Fruit fly (Drosophila melanogaster) whole organism, embryonic: Measurements from ENCODE around the gene Sem1.

Experiments used
- Awh ChIP-seq: fragments of 200-800 bp; sonication (Bioruptor generic); IDR thresholded peaks from 2 replicates; pipeline ENCODE4, ENCODE4 v1.3.6; 2022; ENCODE audit warnings: missing biosample characterization, missing genetic modification characterization
- Bdp1 ChIP-seq: fragments of 200-800 bp; sonication (Bioruptor generic); optimal IDR thresholded peaks from 3 replicates; lab custom pipeline; 2016; ENCODE audit warnings: missing biosample characterization, missing genetic modification characterization
- CG1024 ChIP-seq: fragments of 200-800 bp; sonication (Bioruptor generic); IDR thresholded peaks from 2 replicates; pipeline ENCODE4 v1.3.6; 2022; ENCODE audit warnings: missing biosample characterization, missing genetic modification characterization
- CG10462 ChIP-seq: fragments of 200-800 bp; sonication (Bioruptor generic); optimal IDR thresholded peaks from 2 replicates; lab custom pipeline; 2016; ENCODE audit warnings: missing biosample characterization, missing genetic modification characterization
- CG10543 ChIP-seq: fragments of 200-800 bp; sonication (Bioruptor generic); optimal IDR thresholded peaks from 3 replicates; lab custom pipeline; 2017; ENCODE audit warnings: missing biosample characterization, mild to moderate bottlenecking, missing genetic modification characterization, moderate library complexity
- CG10565 ChIP-seq: fragments of 200-800 bp; sonication (Bioruptor generic); optimal IDR thresholded peaks from 3 replicates; lab custom pipeline; 2016; ENCODE audit warnings: missing biosample characterization, mild to moderate bottlenecking, missing genetic modification characterization
- CG14014 ChIP-seq: fragments of 200-800 bp; sonication (Bioruptor generic); IDR thresholded peaks from 2 replicates; pipeline ENCODE4 v1.3.6; 2022; ENCODE audit warnings: missing biosample characterization, missing genetic modification characterization
- CG14965 ChIP-seq: fragments of 200-800 bp; sonication (Bioruptor generic); optimal IDR thresholded peaks from 2 replicates; lab custom pipeline; 2016; ENCODE audit warnings: missing biosample characterization, missing genetic modification characterization, borderline replicate concordance
- CG15601 ChIP-seq: fragments of 200-800 bp; sonication (Bioruptor generic); optimal IDR thresholded peaks from 3 replicates; lab custom pipeline; 2019; ENCODE audit warnings: missing biosample characterization, mild to moderate bottlenecking, missing genetic modification characterization, moderate library complexity
- CG1602 ChIP-seq: fragments of 200-800 bp; sonication (Bioruptor generic); optimal IDR thresholded peaks from 3 replicates; lab custom pipeline; 2016; ENCODE audit warnings: missing biosample characterization, missing genetic modification characterization
- CG17802 ChIP-seq: fragments of 200-800 bp; sonication (Bioruptor generic); optimal IDR thresholded peaks from 2 replicates; lab custom pipeline; 2018; ENCODE audit warnings: missing biosample characterization, mild to moderate bottlenecking, missing genetic modification characterization, moderate library complexity
- CG17912 ChIP-seq: fragments of 200-800 bp; sonication (Bioruptor generic); optimal IDR thresholded peaks from 2 replicates; lab custom pipeline; 2018; ENCODE audit warnings: missing biosample characterization, mild to moderate bottlenecking, missing genetic modification characterization
- CG18599 ChIP-seq: fragments of 200-800 bp; sonication (Bioruptor generic); optimal IDR thresholded peaks from 3 replicates; lab custom pipeline; 2017; ENCODE audit warnings: missing biosample characterization, missing genetic modification characterization, mild to moderate bottlenecking, moderate library complexity, missing genetic modification reagents
- CG18764 ChIP-seq: fragments of 200-800 bp; sonication (Bioruptor generic); optimal IDR thresholded peaks from 3 replicates; lab custom pipeline; 2016; ENCODE audit warnings: missing biosample characterization, missing genetic modification characterization
- CG2875 ChIP-seq: fragments of 200-800 bp; sonication (Bioruptor generic); optimal IDR thresholded peaks from 2 replicates; lab custom pipeline; 2017; ENCODE audit warnings: missing biosample characterization, mild to moderate bottlenecking, missing genetic modification characterization, missing genetic modification reagents
- CG30403 ChIP-seq: fragments of 200-800 bp; sonication (Bioruptor generic); optimal IDR thresholded peaks from 3 replicates; lab custom pipeline; 2016; ENCODE audit warnings: missing biosample characterization, missing genetic modification characterization
- CG33557 ChIP-seq: fragments of 200-800 bp; sonication (Bioruptor generic); optimal IDR thresholded peaks from 2 replicates; lab custom pipeline; 2019; ENCODE audit warnings: missing biosample characterization, mild to moderate bottlenecking, missing genetic modification characterization, moderate library complexity
- CG34376 ChIP-seq: fragments of 200-800 bp; sonication (Bioruptor generic); optimal IDR thresholded peaks from 2 replicates; lab custom pipeline; 2018; ENCODE audit warnings: missing biosample characterization, mild to moderate bottlenecking, missing genetic modification characterization
- CG3726 ChIP-seq: fragments of 200-800 bp; sonication (Bioruptor generic); IDR thresholded peaks from 3 replicates; pipeline ENCODE4, ENCODE4 v1.3.6; 2022; ENCODE audit warnings: missing biosample characterization, missing genetic modification characterization
- CG3847 ChIP-seq: fragments of 200-800 bp; sonication (Bioruptor generic); IDR thresholded peaks from 2 replicates; pipeline ENCODE4 v1.3.6; 2022; ENCODE audit warnings: missing biosample characterization, missing genetic modification characterization
- CG4617 ChIP-seq: fragments of 200-800 bp; sonication (Bioruptor generic); optimal IDR thresholded peaks from 3 replicates; lab custom pipeline; 2016; ENCODE audit warnings: missing biosample characterization, missing genetic modification characterization, borderline replicate concordance
- CG6765 ChIP-seq: fragments of 200-800 bp; sonication (Bioruptor generic); optimal IDR thresholded peaks from 3 replicates; lab custom pipeline; 2017; ENCODE audit warnings: missing biosample characterization, mild to moderate bottlenecking, missing genetic modification characterization
- CG9609 ChIP-seq: fragments of 200-800 bp; sonication (Bioruptor generic); optimal IDR thresholded peaks from 3 replicates; lab custom pipeline; 2016; ENCODE audit warnings: missing biosample characterization, missing genetic modification characterization
- CG9797 ChIP-seq: fragments of 200-800 bp; sonication (Bioruptor generic); optimal IDR thresholded peaks from 3 replicates; lab custom pipeline; 2018; ENCODE audit warnings: missing biosample characterization, mild to moderate bottlenecking, missing genetic modification characterization
- D19B ChIP-seq: fragments of 200-800 bp; sonication (Bioruptor generic); optimal IDR thresholded peaks from 2 replicates; lab custom pipeline; 2017; ENCODE audit warnings: missing biosample characterization, mild to moderate bottlenecking, missing genetic modification characterization
- ERR ChIP-seq: fragments of 200-800 bp; sonication (Bioruptor generic); optimal IDR thresholded peaks from 2 replicates; lab custom pipeline; 2016; ENCODE audit warnings: missing biosample characterization, missing genetic modification characterization
- Elba2 ChIP-seq: fragments of 200-800 bp; sonication (Bioruptor generic); optimal IDR thresholded peaks from 3 replicates; lab custom pipeline; 2016; ENCODE audit warnings: missing biosample characterization, missing genetic modification characterization
- HLH4C ChIP-seq: fragments of 200-800 bp; sonication (Bioruptor generic); IDR thresholded peaks from 3 replicates; pipeline ENCODE4 v1.3.6; 2022; ENCODE audit warnings: missing biosample characterization, missing genetic modification characterization; ENCODE audit not compliant: partially characterized antibody
- Hsf ChIP-seq: fragments of 200-800 bp; sonication (Bioruptor generic); optimal IDR thresholded peaks from 3 replicates; lab custom pipeline; 2016; ENCODE audit warnings: missing biosample characterization, missing genetic modification characterization
- MTF-1 ChIP-seq: fragments of 200-800 bp; sonication (Bioruptor generic); optimal IDR thresholded peaks from 2 replicates; lab custom pipeline; 2018; ENCODE audit warnings: missing biosample characterization, mild to moderate bottlenecking, missing genetic modification characterization, borderline replicate concordance
- Mad ChIP-seq: fragments of 200-800 bp; sonication (Bioruptor generic); optimal IDR thresholded peaks from 2 replicates; lab custom pipeline; 2016; ENCODE audit warnings: missing biosample characterization, missing genetic modification characterization
- Max ChIP-seq: fragments of 200-800 bp; sonication (Bioruptor generic); optimal IDR thresholded peaks from 2 replicates; lab custom pipeline; 2016; ENCODE audit warnings: missing biosample characterization, mild to moderate bottlenecking, missing genetic modification characterization
- ab ChIP-seq: fragments of 200-800 bp; sonication (Bioruptor generic); optimal IDR thresholded peaks from 2 replicates; lab custom pipeline; 2016; ENCODE audit warnings: missing biosample characterization, missing genetic modification characterization
- ase ChIP-seq: fragments of 200-800 bp; sonication (Bioruptor generic); IDR thresholded peaks from 3 replicates; pipeline ENCODE4 v1.3.6; 2022; ENCODE audit warnings: missing biosample characterization, missing genetic modification characterization
- bcd ChIP-seq: fragments of 200-800 bp; sonication (Bioruptor generic); optimal IDR thresholded peaks from 2 replicates; lab custom pipeline; 2017; ENCODE audit warnings: missing biosample characterization, mild to moderate bottlenecking, missing genetic modification characterization
- cad ChIP-seq: fragments of >200 bp; optimal IDR thresholded peaks from 2 replicates; lab custom pipeline; 2017; ENCODE audit warnings: missing biosample characterization, missing genetic modification characterization
- corto ChIP-seq: fragments of 200-800 bp; sonication (Bioruptor generic); optimal IDR thresholded peaks from 2 replicates; lab custom pipeline; 2016; ENCODE audit warnings: missing biosample characterization, mild to moderate bottlenecking, missing genetic modification characterization, moderate library complexity
- ham ChIP-seq: fragments of 200-800 bp; sonication (Bioruptor generic); IDR thresholded peaks from 2 replicates; pipeline ENCODE4 v1.3.6; 2022; ENCODE audit warnings: missing biosample characterization, missing genetic modification characterization
- ken ChIP-seq: fragments of 200-800 bp; sonication (Bioruptor generic); IDR thresholded peaks from 3 replicates; pipeline ENCODE4 v1.3.6; 2022; ENCODE audit warnings: missing biosample characterization, missing genetic modification characterization
- lmd ChIP-seq: fragments of 200-800 bp; sonication (Bioruptor generic); IDR thresholded peaks from 2 replicates; pipeline ENCODE4 v1.3.6; 2022; ENCODE audit warnings: missing biosample characterization, missing genetic modification characterization
- nerfin-2 ChIP-seq: fragments of 200-800 bp; sonication (Bioruptor generic); IDR thresholded peaks from 2 replicates; pipeline ENCODE4 v1.3.6; 2022; ENCODE audit warnings: missing biosample characterization, missing genetic modification characterization; ENCODE audit not compliant: partially characterized antibody
- oc ChIP-seq: fragments of 200-800 bp; sonication (Bioruptor generic); optimal IDR thresholded peaks from 2 replicates; lab custom pipeline; 2018; ENCODE audit warnings: missing biosample characterization, mild to moderate bottlenecking, missing genetic modification characterization, moderate library complexity
- pb ChIP-seq: fragments of 200-800 bp; sonication (Bioruptor generic); optimal IDR thresholded peaks from 3 replicates; lab custom pipeline; 2016; ENCODE audit warnings: missing biosample characterization, missing genetic modification characterization
- pita ChIP-seq: fragments of 200-800 bp; sonication (Bioruptor generic); optimal IDR thresholded peaks from 2 replicates; lab custom pipeline; 2017; ENCODE audit warnings: missing biosample characterization, mild to moderate bottlenecking, missing genetic modification characterization
- pnt ChIP-seq: fragments of 200-800 bp; sonication (Bioruptor generic); optimal IDR thresholded peaks from 3 replicates; lab custom pipeline; 2016; ENCODE audit warnings: missing biosample characterization, missing genetic modification characterization
- sima ChIP-seq: fragments of 200-800 bp; sonication (Bioruptor generic); optimal IDR thresholded peaks from 2 replicates; lab custom pipeline; 2016; ENCODE audit warnings: missing biosample characterization, missing genetic modification characterization
- stc ChIP-seq: fragments of 200-800 bp; sonication (Bioruptor generic); IDR thresholded peaks from 2 replicates; pipeline ENCODE4 v1.3.6; 2022; ENCODE audit warnings: missing biosample characterization, missing genetic modification characterization
- tio ChIP-seq: fragments of 200-800 bp; sonication (Bioruptor generic); optimal IDR thresholded peaks from 2 replicates; lab custom pipeline; 2017; ENCODE audit warnings: missing biosample characterization, missing genetic modification characterization, inconsistent platforms
- tll ChIP-seq, 2 experiments: fragments of 200-800 bp in 1 of 2; fragments of >200 bp in 1 of 2; sonication (Bioruptor generic) in 1 of 2; optimal IDR thresholded peaks; 2 replicates each; lab custom pipeline; 2017 to 2019; ENCODE audit warnings: missing biosample characterization in 2 of 2, missing genetic modification characterization in 2 of 2, mild to moderate bottlenecking in 1 of 2, moderate library complexity in 1 of 2

Sem1 gene

dm6 chr2L:7043039-7043905 lies 20.5 kb upstream of the Sem1 start (continued):
- TF ChIP-seq CG33557 (GFP tag; lab: Kevin White, UChicago): peak; percentile 87
- TF ChIP-seq lmd (GFP tag; lab: Robert Waterston, UW): no peak
- no peak for TF ChIP-seq pnt (GFP tag; lab: Kevin White, UChicago)
- no peak for TF ChIP-seq pb (GFP tag; lab: Kevin White, UChicago)
- no peak for TF ChIP-seq CG3847 (GFP tag; lab: Robert Waterston, UW)
- no peak for TF ChIP-seq CG34376 (GFP tag; lab: Kevin White, UChicago)
- TF ChIP-seq ham (GFP tag; lab: Robert Waterston, UW): no peak
- peak; percentile 76 for TF ChIP-seq CG2875 (GFP tag; lab: Kevin White, UChicago)
- peak; percentile 52; the same call in 2 of the 3 replicates for TF ChIP-seq ken
- TF ChIP-seq MTF-1 (GFP tag; lab: Kevin White, UChicago): peak; percentile 17
- no peak for TF ChIP-seq D19B (GFP tag; lab: Kevin White, UChicago)
- no peak for TF ChIP-seq nerfin-2 (GFP tag; lab: Robert Waterston, UW)
- TF ChIP-seq CG14965 (GFP tag; lab: Kevin White, UChicago): no peak
- peak; percentile 40 for TF ChIP-seq CG10462 (GFP tag; lab: Kevin White, UChicago)
- TF ChIP-seq CG1602 (GFP tag; lab: Kevin White, UChicago): no peak
- no peak for TF ChIP-seq pita
- TF ChIP-seq CG17912 (GFP tag; lab: Kevin White, UChicago): peak; percentile 66
- TF ChIP-seq Bdp1 (GFP tag; lab: Kevin White, UChicago): peak; percentile 30
- TF ChIP-seq oc (tag; lab: Kevin White, UChicago): peak; percentile 49
- peak; percentile 36; the same call in 1 of the 2 replicates for TF ChIP-seq CG1024 (GFP tag; lab: Robert Waterston, UW)
- TF ChIP-seq CG30403 (GFP tag; lab: Kevin White, UChicago): peak; percentile 28
- no peak for TF ChIP-seq CG17802 (tag; lab: Kevin White, UChicago)
- no peak for TF ChIP-seq Elba2 (GFP tag; lab: Kevin White, UChicago)
- TF ChIP-seq cad (GFP tag; lab: Kevin White, UChicago): no peak
- no peak for TF ChIP-seq Hsf
- no peak for TF ChIP-seq CG3726 (GFP tag; lab: Robert Waterston, UW)
- peak in 1 of 2 experiments; percentile 76 for TF ChIP-seq tll (GFP tag; optimal IDR thresholded peaks at IDR 0.05; lab: Kevin White, UChicago)
- TF ChIP-seq ase (GFP tag; lab: Robert Waterston, UW): no peak
- peak; percentile 25 for TF ChIP-seq tio (GFP tag; lab: Kevin White, UChicago)
- TF ChIP-seq CG9797 (GFP tag; lab: Kevin White, UChicago): no peak
- TF ChIP-seq Awh: peak; percentile 18; the same call in 1 of the 2 replicates
- TF ChIP-seq bcd (GFP tag; lab: Kevin White, UChicago): no peak
- TF ChIP-seq CG10565: no peak
- TF ChIP-seq CG15601: peak; percentile 61
- no peak for TF ChIP-seq corto (GFP tag; lab: Kevin White, UChicago)
- TF ChIP-seq CG14014 (GFP tag; lab: Robert Waterston, UW): no peak
- peak; percentile 27 for TF ChIP-seq CG18599
- TF ChIP-seq sima (GFP tag; lab: Kevin White, UChicago): no peak
- TF ChIP-seq Mad (GFP tag; lab: Kevin White, UChicago): no peak
- TF ChIP-seq ab (GFP tag; lab: Kevin White, UChicago): no peak
- no peak for TF ChIP-seq CG6765 (GFP tag; lab: Kevin White, UChicago)
- TF ChIP-seq Max (GFP tag; lab: Kevin White, UChicago): no peak
- no peak for TF ChIP-seq CG4617
- no peak for TF ChIP-seq stc
- TF ChIP-seq CG18764: no peak
- TF ChIP-seq ERR: no peak
- no peak for TF ChIP-seq HLH4C
- no peak for TF ChIP-seq CG10543 (GFP tag; lab: Kevin White, UChicago)
- TF ChIP-seq CG9609: peak; percentile 23
